Fruit fly (Drosophila melanogaster): ENCODE data around the gene TfIIA-L.
A peak's percentile ranks its signal among the peaks of the same experiment; 100 is the strongest.

Gene TfIIA-L

DNA sequence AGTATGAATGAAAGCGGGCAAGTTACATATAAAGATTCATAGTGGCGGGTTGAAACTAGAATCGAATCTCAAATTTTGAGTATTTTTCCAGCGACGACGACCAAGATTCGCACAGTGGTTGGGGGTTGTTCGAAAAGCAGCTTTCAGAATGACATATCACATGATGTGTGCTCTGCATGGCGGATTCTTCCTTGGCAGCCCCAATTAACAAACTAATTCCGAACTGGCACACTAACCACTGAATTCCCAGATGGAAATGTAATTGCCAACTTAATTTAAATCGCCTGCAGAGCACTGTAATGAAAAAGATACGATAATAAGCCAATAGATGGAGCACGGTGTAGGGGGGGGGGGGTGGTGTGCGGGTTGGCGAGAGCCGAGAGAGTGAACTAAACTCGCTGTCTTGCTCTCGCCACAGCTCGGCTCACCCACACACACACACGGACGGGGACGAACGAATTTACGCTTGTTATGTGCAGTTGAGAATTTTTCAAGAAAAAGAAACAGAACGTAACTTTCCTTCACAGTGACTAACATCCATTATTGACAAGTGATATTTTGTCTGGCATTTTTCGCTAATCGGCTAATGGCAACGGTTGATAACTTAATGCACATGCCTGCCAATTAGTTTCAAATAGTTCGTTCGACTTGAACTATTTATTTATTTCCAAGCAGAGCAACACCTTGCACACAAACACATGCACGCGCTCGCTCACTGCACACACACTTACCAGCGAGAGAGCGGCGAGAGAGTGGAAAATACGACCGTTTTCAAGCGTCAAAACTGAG, 30.3 kb downstream of the TfIIA-L start:
- TF ChIP-seq grau (tag; optimal IDR thresholded peaks at IDR 0.05) (peak; percentile 94), HLH3B (GFP tag; IDR thresholded peaks at IDR 0.05) (peak; percentile 97), CG8944 (GFP tag; optimal IDR thresholded peaks at IDR 0.05) (peak; percentile 93), Vsx1 (GFP tag; optimal IDR thresholded peaks at IDR 0.05) (peak; percentile 97), twi (tag; optimal IDR thresholded peaks at IDR 0.05) (peak; percentile 67), Optix (GFP tag; IDR thresholded peaks at IDR 0.05) (peak; percentile 98), chif (GFP tag; optimal IDR thresholded peaks at IDR 0.05) (peak; percentile 94), kah (GFP tag; optimal IDR thresholded peaks at IDR 0.05) (peak; percentile 70), jumu (GFP tag; optimal IDR thresholded peaks at IDR 0.05) (peak; percentile 95), wor (GFP tag; IDR thresholded peaks at IDR 0.05) (peak; percentile 93), p53 (GFP tag; optimal IDR thresholded peaks at IDR 0.05) (peak; percentile 86), dan (GFP tag; IDR thresholded peaks at IDR 0.05) (no peak; the same call in 1 of the 2 replicates), prd (optimal IDR thresholded peaks at IDR 0.05) (no peak), prd (GFP tag; IDR thresholded peaks at IDR 0.05) (peak; percentile 97), CG4707 (GFP tag; optimal IDR thresholded peaks at IDR 0.05) (peak; percentile 88), Blimp-1 (GFP tag; optimal IDR thresholded peaks at IDR 0.05) (peak; percentile 92), CG16813 (GFP tag; IDR thresholded peaks at IDR 0.05; ENCODE audit: partially characterized antibody) (peak; percentile 51; the same call in 2 of the 3 replicates), CG12299 (tag; optimal IDR thresholded peaks at IDR 0.05) (peak; percentile 88), trem (tag; optimal IDR thresholded peaks at IDR 0.05) (peak; percentile 89), CG15514 (GFP tag; optimal IDR thresholded peaks at IDR 0.05) (peak; percentile 93), HLHmδ (GFP tag; optimal IDR thresholded peaks at IDR 0.05) (peak; percentile 8), CG6654 (GFP tag; optimal IDR thresholded peaks at IDR 0.05) (peak; percentile 86), Sry-β (GFP tag; optimal IDR thresholded peaks at IDR 0.05) (peak; percentile 13), CG7271 (tag; optimal IDR thresholded peaks at IDR 0.05) (peak; percentile 27), crc (GFP tag; optimal IDR thresholded peaks at IDR 0.05) (peak; percentile 90), HmgZ (tag; optimal IDR thresholded peaks at IDR 0.05) (peak; percentile 98), Dfd (GFP tag; optimal IDR thresholded peaks at IDR 0.05) (no peak), CG9817 (tag; optimal IDR thresholded peaks at IDR 0.05) (peak; percentile 93), CG9932 (GFP tag; IDR thresholded peaks at IDR 0.05) (peak; percentile 97), CG2875 (GFP tag; optimal IDR thresholded peaks at IDR 0.05) (peak; percentile 89), da (GFP tag; optimal IDR thresholded peaks at IDR 0.05) (peak; percentile 77), Lpt (GFP tag; optimal IDR thresholded peaks at IDR 0.05) (no peak), Hsf (GFP tag; optimal IDR thresholded peaks at IDR 0.05) (peak; percentile 96), Six4 (GFP tag; optimal IDR thresholded peaks at IDR 0.05) (peak; percentile 92), sd (tag; optimal IDR thresholded peaks at IDR 0.05) (peak; percentile 90), CG3726 (GFP tag; IDR thresholded peaks at IDR 0.05) (peak; percentile 96), Drgx (GFP tag; IDR thresholded peaks at IDR 0.05) (peak; percentile 98), Scr (GFP tag; IDR thresholded peaks at IDR 0.05; ENCODE audit: partially characterized antibody) (peak; percentile 13), Dad (GFP tag; optimal IDR thresholded peaks at IDR 0.05) (peak; percentile 93), CG6813 (GFP tag; optimal IDR thresholded peaks at IDR 0.05) (peak; percentile 97), CG17328 (GFP tag; IDR thresholded peaks at IDR 0.05) (peak; percentile 97), CG14014 (GFP tag; IDR thresholded peaks at IDR 0.05) (peak; percentile 97), Ssrp (tag; optimal IDR thresholded peaks at IDR 0.05) (peak; percentile 91), D19A (tag; optimal IDR thresholded peaks at IDR 0.05) (peak; percentile 87), Mes4 (GFP tag; optimal IDR thresholded peaks at IDR 0.05) (peak; percentile 92), seq (GFP tag; IDR thresholded peaks at IDR 0.05) (peak; percentile 98), ind (GFP tag; optimal IDR thresholded peaks at IDR 0.05) (peak; percentile 98), repo (GFP tag; optimal IDR thresholded peaks at IDR 0.05) (peak; percentile 93), CG1024 (GFP tag; IDR thresholded peaks at IDR 0.05) (peak; percentile 86)

All from whole organism, embryonic.